Worm (Caenorhabditis elegans) whole organism, late embryonic: ENCODE measurements around the gene mdt-27.

Experiments used
- ama-1 ChIP-seq: fragments of 150-350 bp; optimal IDR thresholded peaks from 2 replicates; lab custom pipeline; 2014
- ceh-9 ChIP-seq: sonication (generic microtip); optimal IDR thresholded peaks from 2 replicates; lab custom pipeline; 2016; ENCODE audit warnings: mild to moderate bottlenecking, missing genetic modification characterization, inconsistent platforms, missing compliant biosample characterization
- dve-1 ChIP-seq: sonication (generic microtip); optimal IDR thresholded peaks from 2 replicates; lab custom pipeline; 2017; ENCODE audit warnings: antibody characterized with exemption, mild to moderate bottlenecking, missing genetic modification characterization, missing compliant biosample characterization
- hlh-15 ChIP-seq: sonication (generic microtip); optimal IDR thresholded peaks from 2 replicates; lab custom pipeline; 2016; ENCODE audit warnings: missing genetic modification characterization, missing compliant biosample characterization
- nhr-11 ChIP-seq: fragments of 150-350 bp; optimal IDR thresholded peaks from 2 replicates; lab custom pipeline; 2014; ENCODE audit warnings: missing biosample characterization, missing genetic modification characterization

- TF ChIP-seq nhr-11 (tag; lab: Kevin White, UChicago) (no peak), ama-1 (lab: Kevin White, UChicago) (no peak), ceh-9 (tag; lab: Kevin White, UChicago) (no peak), dve-1 (tag; lab: Kevin White, UChicago) (no peak), hlh-15 (tag; lab: Kevin White, UChicago) (no peak)
These were observed 27.4 kb downstream of the mdt-27 start for ce11 chrV:9186028-9186427.
